Fruit fly (Drosophila melanogaster): Measurements from ENCODE around the gene CG13901.

DNA sequence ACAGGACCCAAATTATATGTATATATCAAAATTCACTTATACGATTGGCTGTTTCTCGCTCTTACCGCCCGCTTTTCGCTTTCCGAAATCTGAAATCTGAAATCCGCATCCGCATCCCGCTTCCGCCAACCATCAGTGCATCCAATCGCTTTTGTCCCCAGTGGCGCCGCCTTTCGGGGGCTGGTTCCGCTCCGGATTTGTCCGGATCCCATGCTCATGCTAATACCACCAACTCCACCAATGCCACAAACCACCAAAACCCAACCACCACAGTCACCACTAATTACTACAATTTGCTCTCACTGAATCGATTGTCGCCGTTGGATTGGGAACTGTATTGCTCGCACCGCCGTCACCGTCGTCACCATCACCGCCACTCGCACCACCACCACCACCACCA lies 31.2 kb upstream of the CG13901 start:
- TF ChIP-seq CrebB (tag; optimal IDR thresholded peaks at IDR 0.05) = no peak
- TF ChIP-seq CG8290 (GFP tag; optimal IDR thresholded peaks at IDR 0.05) = no peak
- no peak for TF ChIP-seq CG8290 (tag; optimal IDR thresholded peaks at IDR 0.05)
- TF ChIP-seq mirr (GFP tag; optimal IDR thresholded peaks at IDR 0.05) = no peak
- TF ChIP-seq bbx (GFP tag; IDR thresholded peaks at IDR 0.05; ENCODE audit: partially characterized antibody) = no peak
- TF ChIP-seq CG4617 (GFP tag; optimal IDR thresholded peaks at IDR 0.05; ENCODE audit: borderline replicate concordance) = no peak
- no peak for TF ChIP-seq lmd (GFP tag; IDR thresholded peaks at IDR 0.05)
- no peak for TF ChIP-seq CG9437 (GFP tag; optimal IDR thresholded peaks at IDR 0.05)
- no peak for TF ChIP-seq Lhr (GFP tag; optimal IDR thresholded peaks at IDR 0.05)
- no peak for TF ChIP-seq mam (GFP tag; optimal IDR thresholded peaks at IDR 0.05)
- no peak for TF ChIP-seq shn (GFP tag; optimal IDR thresholded peaks at IDR 0.05)
- TF ChIP-seq row (GFP tag; IDR thresholded peaks at IDR 0.05) = no peak
- no peak for TF ChIP-seq Bdp1 (GFP tag; optimal IDR thresholded peaks at IDR 0.05)

Measured in whole organism, embryonic.